Worm (Caenorhabditis elegans): ENCODE data around the gene ttr-12.

DNA sequence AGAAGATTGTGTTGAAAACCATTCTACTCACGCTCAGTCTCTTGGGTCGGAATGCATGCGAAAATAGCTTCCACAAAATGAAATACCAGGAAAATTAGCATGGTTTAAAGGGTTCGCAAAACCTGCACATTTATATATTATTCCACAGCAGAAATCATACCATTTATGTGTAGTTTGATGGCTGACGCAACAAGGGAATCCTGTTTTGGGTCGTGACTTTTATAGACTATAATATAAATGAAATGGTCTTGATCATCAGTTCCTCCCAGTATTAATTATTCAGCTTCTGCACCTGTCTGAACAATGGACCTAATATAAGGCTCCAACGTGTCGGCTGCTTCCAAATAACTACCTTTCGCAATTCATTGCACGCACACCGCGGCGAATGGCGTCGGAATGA lies 14.5 kb upstream of the ttr-12 start, which contains the start of gene F46B3.8:
- TF ChIP-seq tbx-11 (GFP tag; IDR thresholded peaks at IDR 0.05) (no peak), pes-1 (GFP tag; IDR thresholded peaks at IDR 0.05) (no peak), ets-7 (tag; optimal IDR thresholded peaks at IDR 0.05) (no peak), ama-1 (optimal IDR thresholded peaks at IDR 0.05) (no peak), hmg-4 (GFP tag; optimal IDR thresholded peaks at IDR 0.05) (no peak), sea-1 (GFP tag; conservative IDR thresholded peaks at IDR 0.05) (no peak), hnd-1 (tag; optimal IDR thresholded peaks at IDR 0.05) (no peak), tra-4 (tag; optimal IDR thresholded peaks at IDR 0.05) (no peak), hmbx-1 (tag; optimal IDR thresholded peaks at IDR 0.05) (no peak), B0310.2 (tag; optimal IDR thresholded peaks at IDR 0.05) (no peak), scrt-1 (GFP tag; IDR thresholded peaks at IDR 0.05) (no peak)

Measured in whole organism, early embryonic.